Fruit fly (Drosophila melanogaster) whole organism, embryonic: ENCODE data around the gene CG16734.

Source experiments
- ATbp ChIP-seq: fragments of 200-800 bp; sonication (Bioruptor generic); optimal IDR thresholded peaks from 2 replicates; lab custom pipeline; 2017; ENCODE audit warnings: missing biosample characterization, mild to moderate bottlenecking, missing genetic modification characterization, missing genetic modification reagents
- Awh ChIP-seq: fragments of 200-800 bp; sonication (Bioruptor generic); IDR thresholded peaks from 2 replicates; pipeline ENCODE4, ENCODE4 v1.3.6; 2022; ENCODE audit warnings: missing biosample characterization, missing genetic modification characterization
- BEAF-32 ChIP-seq: fragments of 200-800 bp; sonication (Bioruptor generic); optimal IDR thresholded peaks from 3 replicates; lab custom pipeline; 2017; ENCODE audit warnings: missing biosample characterization, missing genetic modification characterization, mild to moderate bottlenecking, moderate library complexity, missing genetic modification reagents
- Bgb ChIP-seq: fragments of 200-800 bp; sonication (Bioruptor generic); IDR thresholded peaks from 2 replicates; pipeline ENCODE4 v1.3.6; 2022; ENCODE audit warnings: missing biosample characterization, missing genetic modification characterization; ENCODE audit not compliant: partially characterized antibody
- CG1024 ChIP-seq: fragments of 200-800 bp; sonication (Bioruptor generic); IDR thresholded peaks from 2 replicates; pipeline ENCODE4 v1.3.6; 2022; ENCODE audit warnings: missing biosample characterization, missing genetic modification characterization
- CG10267 ChIP-seq: fragments of 200-800 bp; sonication (Bioruptor generic); optimal IDR thresholded peaks from 2 replicates; lab custom pipeline; 2018; ENCODE audit warnings: missing biosample characterization, mild to moderate bottlenecking, missing genetic modification characterization, moderate library complexity
- CG11695 ChIP-seq: fragments of 200-800 bp; sonication (Bioruptor generic); IDR thresholded peaks from 3 replicates; pipeline ENCODE4 v1.3.6; 2022; ENCODE audit warnings: missing biosample characterization, missing genetic modification characterization
- CG12236 ChIP-seq: fragments of 200-800 bp; sonication (Bioruptor generic); optimal IDR thresholded peaks from 2 replicates; lab custom pipeline; 2016; ENCODE audit warnings: missing biosample characterization, missing genetic modification characterization
- CG12659 ChIP-seq: fragments of 200-800 bp; sonication (Bioruptor generic); optimal IDR thresholded peaks from 3 replicates; lab custom pipeline; 2017; ENCODE audit warnings: mild to moderate bottlenecking, missing biosample characterization, missing genetic modification reagents, missing genetic modification characterization
- CG13775 ChIP-seq: fragments of 200-800 bp; sonication (Bioruptor generic); optimal IDR thresholded peaks from 3 replicates; lab custom pipeline; 2017; ENCODE audit warnings: missing biosample characterization, mild to moderate bottlenecking, missing genetic modification characterization
- CG16815 ChIP-seq: fragments of 200-800 bp; sonication (Bioruptor generic); optimal IDR thresholded peaks from 3 replicates; lab custom pipeline; 2017; ENCODE audit warnings: missing biosample characterization, mild to moderate bottlenecking, missing genetic modification characterization
- CG1792 ChIP-seq: fragments of 200-800 bp; sonication (Bioruptor generic); optimal IDR thresholded peaks from 2 replicates; lab custom pipeline; 2016; ENCODE audit warnings: missing biosample characterization, missing genetic modification characterization
- CG2202 ChIP-seq: fragments of 200-800 bp; sonication (Bioruptor generic); optimal IDR thresholded peaks from 2 replicates; lab custom pipeline; 2018; ENCODE audit warnings: missing biosample characterization, mild to moderate bottlenecking, missing genetic modification characterization
- CG30431 ChIP-seq: fragments of 200-800 bp; sonication (Bioruptor generic); optimal IDR thresholded peaks from 2 replicates; lab custom pipeline; 2017; ENCODE audit warnings: missing biosample characterization, missing genetic modification characterization
- CG31441 ChIP-seq: fragments of 200-800 bp; sonication (Bioruptor generic); IDR thresholded peaks from 2 replicates; pipeline ENCODE4 v1.3.6; 2022; ENCODE audit warnings: missing biosample characterization, missing genetic modification characterization
- CG3995 ChIP-seq: fragments of 200-800 bp; sonication (Bioruptor generic); optimal IDR thresholded peaks from 3 replicates; lab custom pipeline; 2016; ENCODE audit warnings: missing biosample characterization, missing genetic modification characterization
- CG42726 ChIP-seq: fragments of 200-800 bp; sonication (Bioruptor generic); IDR thresholded peaks from 2 replicates; pipeline ENCODE4 v1.3.6; 2022; ENCODE audit warnings: missing biosample characterization, missing genetic modification characterization; ENCODE audit not compliant: partially characterized antibody
- CG4424 ChIP-seq: fragments of 200-800 bp; sonication (Bioruptor generic); optimal IDR thresholded peaks from 3 replicates; lab custom pipeline; 2016; ENCODE audit warnings: missing biosample characterization, missing genetic modification characterization
- CG6254 ChIP-seq: fragments of 200-800 bp; sonication (Bioruptor generic); optimal IDR thresholded peaks from 3 replicates; lab custom pipeline; 2017; ENCODE audit warnings: mild to moderate bottlenecking, missing biosample characterization, missing genetic modification reagents, missing genetic modification characterization
- Camta ChIP-seq: fragments of 200-800 bp; sonication (Bioruptor generic); optimal IDR thresholded peaks from 2 replicates; lab custom pipeline; 2016; ENCODE audit warnings: missing biosample characterization, missing genetic modification characterization
- CkIIα-i1 ChIP-seq: fragments of 200-800 bp; sonication (Bioruptor generic); IDR thresholded peaks from 2 replicates; pipeline ENCODE4 v1.3.6; 2022; ENCODE audit warnings: missing biosample characterization, missing genetic modification characterization
- CrebB ChIP-seq: fragments of 200-800 bp; sonication (Bioruptor generic); optimal IDR thresholded peaks from 3 replicates; lab custom pipeline; 2018; ENCODE audit warnings: missing biosample characterization, mild to moderate bottlenecking, missing genetic modification characterization
- Doc3 ChIP-seq: fragments of 200-800 bp; sonication (Bioruptor generic); IDR thresholded peaks from 3 replicates; pipeline ENCODE4 v1.3.6; 2022; ENCODE audit warnings: missing biosample characterization, missing genetic modification characterization; ENCODE audit not compliant: partially characterized antibody
- E2f2 ChIP-seq: fragments of 200-800 bp; sonication (Bioruptor generic); IDR thresholded peaks from 2 replicates; pipeline ENCODE4 v1.3.6; 2022; ENCODE audit warnings: missing biosample characterization, missing genetic modification characterization
- Fer1 ChIP-seq: fragments of 200-800 bp; sonication (Bioruptor generic); optimal IDR thresholded peaks from 2 replicates; lab custom pipeline; 2017; ENCODE audit warnings: missing biosample characterization, mild to moderate bottlenecking, missing genetic modification characterization
- Gsc ChIP-seq: fragments of 200-800 bp; sonication (Bioruptor generic); IDR thresholded peaks from 2 replicates; pipeline ENCODE4 v1.3.6; 2022; ENCODE audit warnings: missing biosample characterization, missing genetic modification characterization
- HHEX ChIP-seq: fragments of 200-800 bp; sonication (Bioruptor generic); optimal IDR thresholded peaks from 3 replicates; lab custom pipeline; 2017; ENCODE audit warnings: missing biosample characterization, mild to moderate bottlenecking, missing genetic modification characterization, missing genetic modification reagents
- HLH3B ChIP-seq: fragments of 200-800 bp; sonication (Bioruptor generic); IDR thresholded peaks from 2 replicates; pipeline ENCODE4 v1.3.6; 2022; ENCODE audit warnings: missing biosample characterization, missing genetic modification characterization
- HLH4C ChIP-seq: fragments of 200-800 bp; sonication (Bioruptor generic); IDR thresholded peaks from 3 replicates; pipeline ENCODE4 v1.3.6; 2022; ENCODE audit warnings: missing biosample characterization, missing genetic modification characterization; ENCODE audit not compliant: partially characterized antibody
- Lim3 ChIP-seq: fragments of 200-800 bp; sonication (Bioruptor generic); IDR thresholded peaks from 2 replicates; pipeline ENCODE4 v1.3.6; 2022; ENCODE audit warnings: missing biosample characterization, missing genetic modification characterization
- Oaz ChIP-seq: fragments of 200-800 bp; sonication (Bioruptor generic); IDR thresholded peaks from 2 replicates; pipeline ENCODE4 v1.3.6; 2022; ENCODE audit warnings: missing biosample characterization, missing genetic modification characterization
- Opbp ChIP-seq: fragments of 200-800 bp; sonication (Bioruptor generic); IDR thresholded peaks from 3 replicates; pipeline ENCODE4 v1.3.6; 2022; ENCODE audit warnings: missing biosample characterization, missing genetic modification characterization; ENCODE audit not compliant: partially characterized antibody
- Stat92E ChIP-seq, 3 experiments: fragments of >200 bp in 2 of 3; fragments of 200-800 bp in 1 of 3; sonication (Bioruptor generic) in 1 of 3; optimal IDR thresholded peaks; 2 replicates each; lab custom pipeline; 2017 to 2019; ENCODE audit warnings: missing biosample characterization in 3 of 3, missing genetic modification characterization in 3 of 3, mild to moderate bottlenecking in 1 of 3, moderate library complexity in 1 of 3
- Tbp ChIP-seq: fragments of >200 bp; optimal IDR thresholded peaks from 2 replicates; lab custom pipeline; 2018; ENCODE audit warnings: missing biosample characterization, missing genetic modification characterization
- ap ChIP-seq: fragments of 200-800 bp; sonication (Bioruptor generic); IDR thresholded peaks from 2 replicates; pipeline ENCODE4 v1.3.6; 2022; ENCODE audit warnings: missing biosample characterization, missing genetic modification characterization
- cas ChIP-seq: fragments of 200-800 bp; sonication (Bioruptor generic); IDR thresholded peaks from 2 replicates; pipeline ENCODE4 v1.3.6; 2022; ENCODE audit warnings: missing biosample characterization, missing genetic modification characterization
- chm ChIP-seq: fragments of 200-800 bp; sonication (Bioruptor generic); IDR thresholded peaks from 2 replicates; pipeline ENCODE4 v1.3.6; 2022; ENCODE audit warnings: missing biosample characterization, missing genetic modification characterization
- danr ChIP-seq: fragments of 200-800 bp; sonication (Bioruptor generic); IDR thresholded peaks from 2 replicates; pipeline ENCODE4 v1.3.6; 2022; ENCODE audit warnings: missing biosample characterization, missing genetic modification characterization
- dimm ChIP-seq: fragments of 200-800 bp; sonication (Bioruptor generic); IDR thresholded peaks from 2 replicates; pipeline ENCODE4 v1.3.6; 2022; ENCODE audit warnings: missing biosample characterization, missing genetic modification characterization
- fru ChIP-seq: fragments of >200 bp; optimal IDR thresholded peaks from 2 replicates; lab custom pipeline; 2017
- grn ChIP-seq: fragments of 200-800 bp; sonication (Bioruptor generic); optimal IDR thresholded peaks from 3 replicates; lab custom pipeline; 2017; ENCODE audit warnings: missing biosample characterization, missing genetic modification characterization
- kah ChIP-seq: fragments of 200-800 bp; sonication (Bioruptor generic); optimal IDR thresholded peaks from 2 replicates; lab custom pipeline; 2018; ENCODE audit warnings: missing biosample characterization, mild to moderate bottlenecking, missing genetic modification characterization
- org-1 ChIP-seq: fragments of 200-800 bp; sonication (Bioruptor generic); optimal IDR thresholded peaks from 2 replicates; lab custom pipeline; 2017; ENCODE audit warnings: missing biosample characterization, missing genetic modification characterization
- pros ChIP-seq: fragments of 200-800 bp; sonication (Bioruptor generic); optimal IDR thresholded peaks from 3 replicates; lab custom pipeline; 2019; ENCODE audit warnings: missing biosample characterization, mild to moderate bottlenecking, missing genetic modification characterization, moderate library complexity
- sob ChIP-seq: fragments of 200-800 bp; sonication (Bioruptor generic); IDR thresholded peaks from 2 replicates; pipeline ENCODE4 v1.3.6; 2022; ENCODE audit warnings: missing biosample characterization, missing genetic modification characterization
- tap ChIP-seq: fragments of 200-800 bp; optimal IDR thresholded peaks from 3 replicates; lab custom pipeline; 2019; ENCODE audit warnings: missing biosample characterization, mild to moderate bottlenecking, missing genetic modification characterization, moderate library complexity
- tx ChIP-seq: fragments of 200-800 bp; sonication (Bioruptor generic); optimal IDR thresholded peaks from 2 replicates; lab custom pipeline; 2016; ENCODE audit warnings: missing biosample characterization, missing genetic modification characterization
- usp ChIP-seq: fragments of >200 bp; optimal IDR thresholded peaks from 2 replicates; lab custom pipeline; 2017; ENCODE audit warnings: missing biosample characterization, missing genetic modification characterization
- zen ChIP-seq: fragments of 200-800 bp; sonication (Bioruptor generic); optimal IDR thresholded peaks from 3 replicates; lab custom pipeline; 2018; ENCODE audit warnings: missing biosample characterization, mild to moderate bottlenecking, missing genetic modification characterization, moderate library complexity

CG16734 gene

dm6 chr3R:9258252-9259225 is 3.7 kb downstream of the CG16734 start, which contains the start of the genes Ibf2 and Ibf1 (continued):
- TF ChIP-seq sob = no peak
- no peak for TF ChIP-seq tx (GFP tag; lab: Kevin White, UChicago)
- no peak for TF ChIP-seq Gsc (GFP tag; lab: Robert Waterston, UW)
- no peak for TF ChIP-seq CG13775 (GFP tag; lab: Kevin White, UChicago)
- TF ChIP-seq HLH3B (GFP tag; lab: Robert Waterston, UW) = no peak
- TF ChIP-seq org-1 (GFP tag; lab: Kevin White, UChicago) = no peak
- no peak for TF ChIP-seq HHEX
- TF ChIP-seq dimm (GFP tag; lab: Robert Waterston, UW) = no peak
- TF ChIP-seq CG1024 (GFP tag; lab: Robert Waterston, UW) = no peak
- peak; percentile 80; the same call in 2 of the 3 replicates for TF ChIP-seq Opbp (GFP tag; lab: Robert Waterston, UW)
- no peak for TF ChIP-seq CG31441 (GFP tag; lab: Robert Waterston, UW)
- TF ChIP-seq CG10267 (tag; lab: Kevin White, UChicago) = peak; percentile 5
- no peak for TF ChIP-seq CG16815
- TF ChIP-seq zen = peak; percentile 35
- TF ChIP-seq pros (GFP tag; lab: Kevin White, UChicago) = no peak
- TF ChIP-seq CG11695 (GFP tag; lab: Robert Waterston, UW) = no peak
- TF ChIP-seq grn (GFP tag; lab: Kevin White, UChicago) = no peak
- no peak for TF ChIP-seq ATbp (GFP tag; lab: Kevin White, UChicago)
- peak; percentile 33 for TF ChIP-seq CG12659 (GFP tag; lab: Kevin White, UChicago)
- no peak for TF ChIP-seq CkIIα-i1 (GFP tag; lab: Robert Waterston, UW)
- TF ChIP-seq kah (GFP tag; lab: Kevin White, UChicago) = no peak
- no peak for TF ChIP-seq CG2202 (tag; lab: Kevin White, UChicago)
- no peak for TF ChIP-seq Stat92E (GFP tag; optimal IDR thresholded peaks at IDR 0.05; lab: Kevin White, UChicago)
- no peak for TF ChIP-seq chm
- no peak for TF ChIP-seq Lim3 (GFP tag; lab: Robert Waterston, UW)
- peak; percentile 60 for TF ChIP-seq E2f2
- TF ChIP-seq CG6254 (GFP tag; lab: Kevin White, UChicago) = no peak
- TF ChIP-seq fru (lab: Kevin White, UChicago) = no peak
- TF ChIP-seq ap (GFP tag; lab: Robert Waterston, UW) = no peak
- no peak for TF ChIP-seq Camta
- TF ChIP-seq CG30431 (GFP tag; lab: Kevin White, UChicago) = no peak
- TF ChIP-seq CG12236 (GFP tag; lab: Kevin White, UChicago) = no peak
- TF ChIP-seq CG1792 (GFP tag; lab: Kevin White, UChicago) = no peak
- TF ChIP-seq tap (tag; lab: Kevin White, UChicago) = no peak
- no peak for TF ChIP-seq CG4424 (GFP tag; lab: Kevin White, UChicago)
- no peak for TF ChIP-seq Awh (GFP tag; lab: Robert Waterston, UW)
- TF ChIP-seq danr (GFP tag; lab: Robert Waterston, UW) = no peak
- TF ChIP-seq Tbp = no peak
- no peak for TF ChIP-seq Oaz (GFP tag; lab: Robert Waterston, UW)
- TF ChIP-seq CG3995 (GFP tag; lab: Kevin White, UChicago) = no peak
- no peak for TF ChIP-seq Fer1 (GFP tag; lab: Kevin White, UChicago)
- peak; percentile 89 for TF ChIP-seq CG42726
- TF ChIP-seq usp = no peak
- peak; percentile 81 for TF ChIP-seq BEAF-32 (GFP tag; lab: Kevin White, UChicago)
- peak; percentile 88 for TF ChIP-seq Bgb (GFP tag; lab: Robert Waterston, UW)
- no peak for TF ChIP-seq cas (GFP tag; lab: Robert Waterston, UW)
- no peak for TF ChIP-seq CrebB (tag; lab: Kevin White, UChicago)
- TF ChIP-seq Doc3 (GFP tag; lab: Robert Waterston, UW) = peak; percentile 72
- TF ChIP-seq HLH4C = peak; percentile 77
